Fruit fly (Drosophila melanogaster): Measurements from ENCODE around the gene CG14712.

DNA sequence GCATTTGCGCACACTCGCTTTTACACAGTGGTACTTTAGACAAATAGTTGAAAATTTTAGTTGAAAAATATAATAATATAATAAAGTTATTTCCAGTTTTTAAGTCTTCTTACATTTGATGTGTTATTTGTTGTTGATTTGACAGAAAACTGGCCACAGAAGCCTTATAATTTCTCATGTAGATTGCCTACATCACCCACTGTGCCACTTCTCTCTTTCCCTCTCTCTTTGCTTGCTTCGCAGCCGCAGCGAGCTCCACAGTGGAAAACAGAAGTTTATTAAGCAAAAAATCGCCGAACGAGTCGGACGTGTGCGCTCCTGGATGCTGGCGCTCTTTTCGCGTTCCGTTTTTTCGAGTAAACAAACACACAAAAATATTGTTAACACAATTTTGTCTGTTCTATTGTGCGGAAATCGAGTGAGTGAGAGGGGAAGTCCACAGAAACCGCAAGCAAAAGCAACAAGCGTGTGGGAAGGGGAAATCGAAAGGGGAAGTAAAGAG lies 27.4 kb downstream of the CG14712 start, which contains the start of gene CG42327:
- TF ChIP-seq psq (GFP tag; optimal IDR thresholded peaks at IDR 0.05) (peak; percentile 89), Hr83 (GFP tag; optimal IDR thresholded peaks at IDR 0.05; ENCODE audit: poor library complexity, severe bottlenecking) (peak; percentile 49)
